Fruit fly (Drosophila melanogaster): ENCODE data around the gene swm.

Gene swm

DNA sequence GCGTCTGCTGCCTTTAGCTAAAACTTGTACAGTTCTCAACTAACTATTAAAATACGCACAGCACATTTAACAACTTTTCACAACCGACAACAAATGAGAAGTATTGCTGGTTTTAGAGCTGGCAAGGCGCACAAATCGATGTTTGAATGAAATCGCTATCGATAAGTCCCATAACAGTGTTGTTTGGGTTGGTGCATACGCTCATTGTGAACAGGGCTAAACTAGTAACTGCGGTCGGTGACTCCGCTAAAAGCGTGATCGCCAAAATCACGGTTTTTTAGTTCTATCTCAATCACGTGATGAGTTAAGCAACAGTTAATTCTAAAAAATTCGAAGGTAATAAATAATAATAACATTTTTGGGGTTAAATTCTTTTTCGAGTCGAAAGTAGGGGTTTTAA lies 39.7 kb upstream of the swm start, which contains the start of gene Top2 (continued):
- TF ChIP-seq CG9797 (GFP tag; optimal IDR thresholded peaks at IDR 0.05) (peak; percentile 66), CG15601 (tag; optimal IDR thresholded peaks at IDR 0.05) (peak; percentile 36), gsb (GFP tag; IDR thresholded peaks at IDR 0.05) (no peak), CkIIα-i1 (GFP tag; IDR thresholded peaks at IDR 0.05) (no peak), CG7556 (GFP tag; optimal IDR thresholded peaks at IDR 0.05) (no peak), sug (tag; optimal IDR thresholded peaks at IDR 0.05) (peak; percentile 38), CG9817 (tag; optimal IDR thresholded peaks at IDR 0.05) (peak; percentile 30), Bdp1 (GFP tag; optimal IDR thresholded peaks at IDR 0.05) (peak; percentile 10), NC2α (GFP tag; optimal IDR thresholded peaks at IDR 0.05) (no peak), scrt (GFP tag; optimal IDR thresholded peaks at IDR 0.05) (peak; percentile 65), Ptx1 (GFP tag; IDR thresholded peaks at IDR 0.05) (0 out of 2 replicates have a peak, but pooled peaks have one; percentile 32), ems (GFP tag; optimal IDR thresholded peaks at IDR 0.05) (peak; percentile 29), sob (GFP tag; IDR thresholded peaks at IDR 0.05) (peak; percentile 48; the same call in 1 of the 2 replicates), CG12299 (tag; optimal IDR thresholded peaks at IDR 0.05) (no peak), CG18599 (GFP tag; optimal IDR thresholded peaks at IDR 0.05) (no peak), pan (optimal IDR thresholded peaks at IDR 0.05) (no peak), pan (GFP tag; optimal IDR thresholded peaks at IDR 0.05 in 1 of 2, IDR thresholded peaks at IDR 0.05 in 1 of 2) (no peak), CG1647 (GFP tag; optimal IDR thresholded peaks at IDR 0.05) (no peak), CG7963 (GFP tag; IDR thresholded peaks at IDR 0.05; ENCODE audit: partially characterized antibody) (peak; percentile 85), CG17186 (GFP tag; optimal IDR thresholded peaks at IDR 0.05) (peak; percentile 92), z (GFP tag; IDR thresholded peaks at IDR 0.05) (no peak), CG14014 (GFP tag; IDR thresholded peaks at IDR 0.05) (no peak), crol (GFP tag; IDR thresholded peaks at IDR 0.05) (no peak), CG6813 (GFP tag; optimal IDR thresholded peaks at IDR 0.05) (no peak), CG17361 (GFP tag; IDR thresholded peaks at IDR 0.05) (no peak), jigr1 (GFP tag; IDR thresholded peaks at IDR 0.05) (no peak), CG17829 (tag; optimal IDR thresholded peaks at IDR 0.05) (peak; percentile 74), Hr3 (GFP tag; optimal IDR thresholded peaks at IDR 0.05) (peak; percentile 18), gt (GFP tag; IDR thresholded peaks at IDR 0.05) (no peak), shn (GFP tag; optimal IDR thresholded peaks at IDR 0.05) (peak; percentile 30), slp2 (GFP tag; optimal IDR thresholded peaks at IDR 0.05) (no peak), CG12155 (GFP tag; optimal IDR thresholded peaks at IDR 0.05) (peak; percentile 34), CG31365 (tag; optimal IDR thresholded peaks at IDR 0.05) (no peak), bsh (GFP tag; optimal IDR thresholded peaks at IDR 0.05) (no peak), repo (GFP tag; optimal IDR thresholded peaks at IDR 0.05) (peak; percentile 7), CG7928 (GFP tag; optimal IDR thresholded peaks at IDR 0.05) (peak; percentile 63), pzg (GFP tag; optimal IDR thresholded peaks at IDR 0.05) (peak; percentile 97), CG8478 (optimal IDR thresholded peaks at IDR 0.05) (no peak), Hey (tag; optimal IDR thresholded peaks at IDR 0.05) (no peak), MTF-1 (GFP tag; optimal IDR thresholded peaks at IDR 0.05; ENCODE audit: borderline replicate concordance) (no peak), CG7357 (GFP tag; IDR thresholded peaks at IDR 0.05) (no peak), tap (tag; optimal IDR thresholded peaks at IDR 0.05) (no peak), Sin3A (optimal IDR thresholded peaks at IDR 0.05) (peak; percentile 41), CG13424 (tag; optimal IDR thresholded peaks at IDR 0.05) (peak; percentile 32), CG6254 (GFP tag; optimal IDR thresholded peaks at IDR 0.05) (no peak), unpg (GFP tag; optimal IDR thresholded peaks at IDR 0.05) (peak; percentile 2), Kr (GFP tag; optimal IDR thresholded peaks at IDR 0.05) (no peak), wdn (GFP tag; IDR thresholded peaks at IDR 0.05) (0 out of 2 replicates have a peak, but pooled peaks have one; percentile 22), CG3838 (GFP tag; optimal IDR thresholded peaks at IDR 0.05) (no peak), run (tag; optimal IDR thresholded peaks at IDR 0.05) (no peak), Poxn (GFP tag; IDR thresholded peaks at IDR 0.05) (no peak), emc (GFP tag; optimal IDR thresholded peaks at IDR 0.05) (no peak), Oaz (GFP tag; IDR thresholded peaks at IDR 0.05) (no peak)

Measured in whole organism, embryonic.